Fruit fly (Drosophila melanogaster): ENCODE results near the gene CG17776.

The CG17776 gene

dm6 chrX:2134965-2135758 is 49.4 kb upstream of the CG17776 start (continued):
- TF ChIP-seq CG16815 (GFP tag; optimal IDR thresholded peaks at IDR 0.05) (peak; percentile 66), CG7357 (GFP tag; IDR thresholded peaks at IDR 0.05) (peak; percentile 66; the same call in 2 of the 3 replicates), CG32532 (GFP tag; IDR thresholded peaks at IDR 0.05) (peak; percentile 88), CG15696 (tag; optimal IDR thresholded peaks at IDR 0.05) (peak; percentile 92), Tbp (GFP tag; optimal IDR thresholded peaks at IDR 0.05) (no peak), cg (GFP tag; optimal IDR thresholded peaks at IDR 0.05) (peak; percentile 69), Gug (GFP tag; IDR thresholded peaks at IDR 0.05) (peak; percentile 46; the same call in 3 of the 4 replicates), CG6765 (GFP tag; optimal IDR thresholded peaks at IDR 0.05) (peak; percentile 91), Chrac-16 (GFP tag; optimal IDR thresholded peaks at IDR 0.05) (peak; percentile 77), ro (GFP tag; IDR thresholded peaks at IDR 0.05) (peak; percentile 48; the same call in 1 of the 2 replicates), nom (GFP tag; optimal IDR thresholded peaks at IDR 0.05) (peak; percentile 63), eve (GFP tag; optimal IDR thresholded peaks at IDR 0.05) (no peak), ato (GFP tag; IDR thresholded peaks at IDR 0.05; ENCODE audit: partially characterized antibody) (no peak), slbo (GFP tag; IDR thresholded peaks at IDR 0.05) (peak; percentile 78), yki (optimal IDR thresholded peaks at IDR 0.05) (no peak), jigr1 (GFP tag; IDR thresholded peaks at IDR 0.05) (peak; percentile 64; the same call in 2 of the 3 replicates), CTCF (GFP tag; optimal IDR thresholded peaks at IDR 0.05) (peak; percentile 43), Abd-B (GFP tag; optimal IDR thresholded peaks at IDR 0.05) (peak; percentile 75), nau (GFP tag; optimal IDR thresholded peaks at IDR 0.05) (peak; percentile 88), sqz (GFP tag; optimal IDR thresholded peaks at IDR 0.05) (peak; percentile 78), Ets97D (GFP tag; optimal IDR thresholded peaks at IDR 0.05) (peak; percentile 65), Dbx (GFP tag; IDR thresholded peaks at IDR 0.05) (peak; percentile 73), sna (GFP tag; IDR thresholded peaks at IDR 0.05; ENCODE audit: partially characterized antibody) (no peak), CG14710 (tag; optimal IDR thresholded peaks at IDR 0.05) (peak; percentile 92), fd3F (GFP tag; optimal IDR thresholded peaks at IDR 0.05) (peak; percentile 86), CG2120 (GFP tag; optimal IDR thresholded peaks at IDR 0.05) (peak; percentile 89), Dek (tag; optimal IDR thresholded peaks at IDR 0.05) (peak; percentile 83), Stat92E (GFP tag; optimal IDR thresholded peaks at IDR 0.05) (peak in 1 of 3 experiments; percentile 52), CG12391 (tag; optimal IDR thresholded peaks at IDR 0.05) (peak; percentile 93), CG9609 (GFP tag; optimal IDR thresholded peaks at IDR 0.05) (peak; percentile 67), pzg (GFP tag; optimal IDR thresholded peaks at IDR 0.05) (peak; percentile 2), MTF-1 (GFP tag; optimal IDR thresholded peaks at IDR 0.05; ENCODE audit: borderline replicate concordance) (peak; percentile 83), CG31441 (GFP tag; IDR thresholded peaks at IDR 0.05) (peak; percentile 88), nmo (GFP tag; optimal IDR thresholded peaks at IDR 0.05) (peak; percentile 92), HLH4C (GFP tag; IDR thresholded peaks at IDR 0.05; ENCODE audit: partially characterized antibody) (no peak), Nf-YC (tag; optimal IDR thresholded peaks at IDR 0.05) (peak; percentile 87), CG11085 (GFP tag; IDR thresholded peaks at IDR 0.05) (peak; percentile 71), CG1529 (GFP tag; optimal IDR thresholded peaks at IDR 0.05) (peak; percentile 82), Gsc (GFP tag; IDR thresholded peaks at IDR 0.05) (no peak), insv (GFP tag; optimal IDR thresholded peaks at IDR 0.05) (peak; percentile 12 to 68), gfzf (GFP tag; optimal IDR thresholded peaks at IDR 0.05) (no peak), zfh1 (GFP tag; IDR thresholded peaks at IDR 0.05) (peak; percentile 89), CG34376 (GFP tag; optimal IDR thresholded peaks at IDR 0.05) (peak; percentile 91), CG12236 (GFP tag; optimal IDR thresholded peaks at IDR 0.05) (peak; percentile 80), CG34224 (GFP tag; IDR thresholded peaks at IDR 0.05; ENCODE audit: partially characterized antibody) (no peak), crc (GFP tag; optimal IDR thresholded peaks at IDR 0.05) (peak; percentile 76), CG1602 (GFP tag; optimal IDR thresholded peaks at IDR 0.05) (peak; percentile 84), tin (GFP tag; optimal IDR thresholded peaks at IDR 0.05) (peak; percentile 85), gsb (GFP tag; IDR thresholded peaks at IDR 0.05) (peak; percentile 77)
